Worm (Caenorhabditis elegans) whole organism, L4 larva: Measurements from ENCODE around the gene M57.1.
A peak's percentile ranks its signal among the peaks of the same experiment; 100 is the strongest.

Experiments used
- ZK546.5 ChIP-seq, 2 experiments: sonication (generic microtip); optimal IDR thresholded peaks; 2 replicates each; lab custom pipeline; 2017; ENCODE audit warnings: missing biosample characterization in 2 of 2, missing genetic modification characterization in 2 of 2
- aly-2 ChIP-seq: sonication (generic microtip); optimal IDR thresholded peaks from 2 replicates; lab custom pipeline; 2018; ENCODE audit warnings: missing biosample characterization, missing genetic modification characterization
- ces-1 ChIP-seq: fragments of 150-350 bp; sonication (generic microtip); optimal IDR thresholded peaks from 4 replicates; lab custom pipeline; 2014; ENCODE audit warnings: missing biosample characterization, missing genetic modification reagents, missing genetic modification characterization
- fos-1 ChIP-seq: fragments of 150-350 bp; optimal IDR thresholded peaks from 2 replicates; lab custom pipeline; 2014; ENCODE audit warnings: missing biosample characterization, missing genetic modification characterization
- gei-8 ChIP-seq: fragments of 200-800 bp; sonication (Bioruptor generic); optimal IDR thresholded peaks from 2 replicates; lab custom pipeline; 2018; ENCODE audit warnings: mild to moderate bottlenecking, missing genetic modification characterization, missing compliant biosample characterization
- hmg-1.1 ChIP-seq: fragments of 200-800 bp; sonication (Bioruptor generic); IDR thresholded peaks from 2 replicates; pipeline ENCODE4 v1.3.6; 2022; ENCODE audit warnings: missing genetic modification reagents, missing genetic modification characterization, missing compliant biosample characterization
- lin-38 ChIP-seq: fragments of 200-800 bp; sonication (Bioruptor generic); IDR thresholded peaks from 2 replicates; pipeline ENCODE4 v1.3.6; 2022; ENCODE audit warnings: missing genetic modification reagents, missing genetic modification characterization, missing compliant biosample characterization
- mdl-1 ChIP-seq, 2 experiments: fragments of 150-350 bp in 1 of 2; sonication (generic microtip) in 1 of 2; optimal IDR thresholded peaks; 2 replicates each; lab custom pipeline; 2014 to 2017; ENCODE audit warnings: missing biosample characterization in 2 of 2, missing genetic modification characterization in 2 of 2
- nhr-28 ChIP-seq: fragments of 150-350 bp; optimal IDR thresholded peaks from 2 replicates; lab custom pipeline; 2014; ENCODE audit warnings: missing biosample characterization, missing genetic modification characterization
- unc-39 ChIP-seq: sonication (generic microtip); optimal IDR thresholded peaks from 2 replicates; lab custom pipeline; 2017; ENCODE audit warnings: missing biosample characterization, missing genetic modification characterization
- ztf-11 ChIP-seq: fragments of 150-350 bp; optimal IDR thresholded peaks from 2 replicates; lab custom pipeline; 2014; ENCODE audit warnings: missing biosample characterization, missing genetic modification characterization

DNA sequence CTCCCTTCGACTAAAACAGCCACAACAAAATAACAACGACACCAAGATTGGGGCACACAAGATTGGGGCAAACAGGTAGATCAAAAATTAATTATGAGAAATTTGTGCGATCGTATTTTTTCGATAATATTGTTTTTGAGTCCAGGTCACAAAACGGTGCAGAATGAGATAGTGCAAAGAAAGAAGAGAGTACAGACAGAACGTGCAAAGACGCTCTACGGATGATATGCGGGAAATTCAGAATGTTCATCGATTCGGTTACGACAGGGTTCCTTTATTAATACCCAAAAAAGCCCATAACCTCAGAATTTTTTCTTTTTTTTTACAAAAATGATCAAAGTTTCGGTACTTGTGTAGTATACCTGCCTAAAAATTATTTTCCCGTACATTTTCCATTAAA is 7.0 kb downstream of the M57.1 start:
- TF ChIP-seq mdl-1 (tag; optimal IDR thresholded peaks at IDR 0.05; lab: Kevin White, UChicago) (no peak), aly-2 (no peak), fos-1 (tag; lab: Kevin White, UChicago) (no peak), ZK546.5 (tag; optimal IDR thresholded peaks at IDR 0.05; lab: Kevin White, UChicago) (no peak), unc-39 (tag; lab: Kevin White, UChicago) (no peak), hmg-1.1 (GFP tag; lab: Robert Waterston, UW) (no peak), lin-38 (peak; percentile 69), nhr-28 (no peak), ztf-11 (tag; lab: Kevin White, UChicago) (no peak), gei-8 (no peak), ces-1 (GFP tag; lab: Kevin White, UChicago) (no peak)
